Worm (Caenorhabditis elegans) whole organism, midembryonic: ENCODE measurements around the gene ceh-10.

Experiments used
- T22C8.4 ChIP-seq: fragments of 200-800 bp; sonication (Bioruptor generic); IDR thresholded peaks from 2 replicates; pipeline ENCODE4 v1.3.6; 2022; ENCODE audit warnings: missing genetic modification characterization, missing compliant biosample characterization
- cog-1 ChIP-seq: sonication (generic microtip); optimal IDR thresholded peaks from 2 replicates; lab custom pipeline; 2016; ENCODE audit warnings: missing genetic modification characterization, missing compliant biosample characterization
- flt-1 ChIP-seq: fragments of 200-800 bp; sonication (Bioruptor generic); IDR thresholded peaks from 2 replicates; pipeline ENCODE4 v1.3.6; 2022; ENCODE audit warnings: missing genetic modification characterization, missing compliant biosample characterization
- klf-2 ChIP-seq: fragments of 200-800 bp; sonication (Bioruptor generic); conservative IDR thresholded peaks from 2 replicates; pipeline ENCODE4 v1.3.6; 2022; ENCODE audit warnings: missing genetic modification reagents, missing genetic modification characterization, missing compliant biosample characterization
- med-1 ChIP-seq: sonication (generic microtip); optimal IDR thresholded peaks from 2 replicates; lab custom pipeline; 2017; ENCODE audit warnings: missing genetic modification characterization, mild to moderate bottlenecking, missing compliant biosample characterization, antibody characterized with exemption, missing genetic modification reagents; ENCODE audit not compliant: insufficient read depth
- ref-1 ChIP-seq: fragments of 200-800 bp; sonication (Bioruptor generic); conservative IDR thresholded peaks from 2 replicates; pipeline ENCODE4 v1.3.6; 2022; ENCODE audit warnings: missing genetic modification reagents, missing genetic modification characterization, missing compliant biosample characterization
- tab-1 ChIP-seq: fragments of 200-800 bp; sonication (Bioruptor generic); IDR thresholded peaks from 2 replicates; pipeline ENCODE4 v1.3.6; 2022; ENCODE audit warnings: missing genetic modification characterization, missing compliant biosample characterization
- ztf-23 ChIP-seq: fragments of 200-800 bp; sonication (Bioruptor generic); IDR thresholded peaks from 2 replicates; pipeline ENCODE4 v1.3.6; 2022; ENCODE audit warnings: missing genetic modification reagents, missing genetic modification characterization, missing compliant biosample characterization
- ztf-29 ChIP-seq: fragments of 200-800 bp; sonication (Bioruptor generic); IDR thresholded peaks from 2 replicates; pipeline ENCODE4 v1.3.6; 2022; ENCODE audit warnings: missing genetic modification reagents, missing genetic modification characterization, missing compliant biosample characterization

ceh-10 gene

ce11 chrIII:5833376-5833775, 34.5 kb downstream of the ceh-10 start, which contains the start of the genes R12B2.13 and mdt-15:
TSS of gene R12B2.13 (minus strand) at chrIII:5833476.
TSS of gene mdt-15 (minus strand) at chrIII:5833751.
- TF ChIP-seq med-1 (GFP tag; lab: Kevin White, UChicago) (no peak), T22C8.4 (GFP tag; lab: Robert Waterston, UW) (no peak), tab-1 (GFP tag; lab: Robert Waterston, UW) (no peak), ref-1 (GFP tag; lab: Robert Waterston, UW) (no peak), klf-2 (GFP tag; lab: Robert Waterston, UW) (no peak), ztf-29 (GFP tag; lab: Robert Waterston, UW) (no peak), flt-1 (GFP tag; lab: Robert Waterston, UW) (no peak), ztf-23 (GFP tag; lab: Robert Waterston, UW) (no peak), cog-1 (no peak)

- TF ChIP-seq ref-1 (GFP tag; lab: Robert Waterston, UW): no peak
- no peak for TF ChIP-seq flt-1 (GFP tag; lab: Robert Waterston, UW)
- TF ChIP-seq med-1 (GFP tag; lab: Kevin White, UChicago): no peak
- no peak for TF ChIP-seq tab-1 (GFP tag; lab: Robert Waterston, UW)
Observed at ce11 chrIII:5834053-5834452, 35.2 kb downstream of the ceh-10 start, which contains the start of gene R12B2.6. TSS of gene R12B2.6 (minus strand) at chrIII:5834153.

- TF ChIP-seq klf-2 (GFP tag; lab: Robert Waterston, UW) (no peak), tab-1 (GFP tag; lab: Robert Waterston, UW) (no peak), ztf-29 (GFP tag; lab: Robert Waterston, UW) (no peak), ref-1 (GFP tag; lab: Robert Waterston, UW) (no peak)
Observed at ce11 chrIII:5834663-5835062, 35.8 kb downstream of the ceh-10 start.

- TF ChIP-seq med-1 (GFP tag; lab: Kevin White, UChicago) (no peak), ztf-23 (GFP tag; lab: Robert Waterston, UW) (0 out of 2 replicates have a peak, but pooled peaks have one; percentile 22)
Observed at ce11 chrIII:5835163-5835871, 36.5 kb downstream of the ceh-10 start.

- no peak for TF ChIP-seq T22C8.4 (GFP tag; lab: Robert Waterston, UW)
- TF ChIP-seq ref-1 (GFP tag; lab: Robert Waterston, UW): no peak
Observed at ce11 chrIII:5836261-5836660, 37.4 kb downstream of the ceh-10 start.

- TF ChIP-seq cog-1: no peak
- no peak for TF ChIP-seq flt-1 (GFP tag; lab: Robert Waterston, UW)
- TF ChIP-seq ztf-23 (GFP tag; lab: Robert Waterston, UW): no peak
- TF ChIP-seq tab-1 (GFP tag; lab: Robert Waterston, UW): no peak
- no peak for TF ChIP-seq T22C8.4 (GFP tag; lab: Robert Waterston, UW)
- no peak for TF ChIP-seq med-1 (GFP tag; lab: Kevin White, UChicago)
- TF ChIP-seq klf-2 (GFP tag; lab: Robert Waterston, UW): no peak
- no peak for TF ChIP-seq ref-1 (GFP tag; lab: Robert Waterston, UW)
- TF ChIP-seq ztf-29 (GFP tag; lab: Robert Waterston, UW): no peak
Observed at ce11 chrIII:5836816-5837215, 38.0 kb downstream of the ceh-10 start, which contains the start of gene W04D12.1. TSS of gene W04D12.1 (plus strand) at chrIII:5836926.

- TF ChIP-seq med-1 (GFP tag; lab: Kevin White, UChicago) (no peak), T22C8.4 (GFP tag; lab: Robert Waterston, UW) (no peak), flt-1 (GFP tag; lab: Robert Waterston, UW) (no peak), ref-1 (GFP tag; lab: Robert Waterston, UW) (no peak), cog-1 (no peak)
Observed at ce11 chrIII:5838159-5839046, 39.6 kb downstream of the ceh-10 start.

- no peak for TF ChIP-seq tab-1 (GFP tag; lab: Robert Waterston, UW)
- TF ChIP-seq flt-1 (GFP tag; lab: Robert Waterston, UW): no peak
- no peak for TF ChIP-seq med-1 (GFP tag; lab: Kevin White, UChicago)
- no peak for TF ChIP-seq ztf-29 (GFP tag; lab: Robert Waterston, UW)
- no peak for TF ChIP-seq ref-1 (GFP tag; lab: Robert Waterston, UW)
- TF ChIP-seq ztf-23 (GFP tag; lab: Robert Waterston, UW): no peak
- no peak for TF ChIP-seq T22C8.4 (GFP tag; lab: Robert Waterston, UW)
- TF ChIP-seq klf-2 (GFP tag; lab: Robert Waterston, UW): no peak
- TF ChIP-seq cog-1: no peak
Observed at ce11 chrIII:5839147-5839546, 40.3 kb downstream of the ceh-10 start.

ce11 chrIII:5839598-5839997, 40.8 kb downstream of the ceh-10 start:
- TF ChIP-seq med-1 (GFP tag; lab: Kevin White, UChicago): no peak
- no peak for TF ChIP-seq ztf-29 (GFP tag; lab: Robert Waterston, UW)
- TF ChIP-seq klf-2 (GFP tag; lab: Robert Waterston, UW): no peak
- TF ChIP-seq flt-1 (GFP tag; lab: Robert Waterston, UW): no peak
- TF ChIP-seq ref-1 (GFP tag; lab: Robert Waterston, UW): no peak
- no peak for TF ChIP-seq ztf-23 (GFP tag; lab: Robert Waterston, UW)
- no peak for TF ChIP-seq T22C8.4 (GFP tag; lab: Robert Waterston, UW)
- TF ChIP-seq tab-1 (GFP tag; lab: Robert Waterston, UW): no peak
- TF ChIP-seq cog-1: no peak
